Fruit fly (Drosophila melanogaster) whole organism, wandering third instar larva: ENCODE data around the gene Acp29AB.
A peak's percentile ranks its signal among the peaks of the same experiment; 100 is the strongest.

ENCODE experiments used
- Abd-B ChIP-seq: fragments of >200 bp; optimal IDR thresholded peaks from 2 replicates; lab custom pipeline; 2017; ENCODE audit warnings: missing biosample characterization, missing genetic modification characterization
- CG32264 ChIP-seq: fragments of 200-800 bp; sonication (Bioruptor generic); optimal IDR thresholded peaks from 2 replicates; lab custom pipeline; 2016; ENCODE audit warnings: missing biosample characterization, missing genetic modification characterization
- CG9705 ChIP-seq: fragments of 200-800 bp; sonication (Bioruptor generic); optimal IDR thresholded peaks from 2 replicates; lab custom pipeline; 2018; ENCODE audit warnings: missing biosample characterization, mild to moderate bottlenecking, missing genetic modification characterization
- CrebA ChIP-seq: fragments of 200-800 bp; sonication (Bioruptor generic); optimal IDR thresholded peaks from 2 replicates; lab custom pipeline; 2016; ENCODE audit warnings: missing biosample characterization, mild to moderate bottlenecking, missing genetic modification characterization, borderline replicate concordance
- Dfd ChIP-seq: fragments of >200 bp; optimal IDR thresholded peaks from 2 replicates; lab custom pipeline; 2017; ENCODE audit warnings: missing biosample characterization, missing genetic modification characterization
- Dif ChIP-seq: fragments of 200-275, 200-300 bp; sonication (Bioruptor generic); optimal IDR thresholded peaks from 2 replicates; lab custom pipeline; 2018; ENCODE audit warnings: missing biosample characterization, missing genetic modification characterization; ENCODE audit not compliant: partially characterized antibody
- GATAd ChIP-seq: sonication (Bioruptor generic); optimal IDR thresholded peaks from 2 replicates; lab custom pipeline; 2016; ENCODE audit warnings: missing biosample characterization, missing genetic modification characterization
- HLH106 ChIP-seq: fragments of 200-800 bp; optimal IDR thresholded peaks from 3 replicates; lab custom pipeline; 2019; ENCODE audit warnings: missing biosample characterization, mild to moderate bottlenecking, missing genetic modification characterization, moderate library complexity
- Hnf4 ChIP-seq: fragments of 200-800 bp; sonication (Bioruptor generic); optimal IDR thresholded peaks from 2 replicates; lab custom pipeline; 2016; ENCODE audit warnings: missing biosample characterization, mild to moderate bottlenecking, missing genetic modification characterization
- Hr78 ChIP-seq: fragments of >200 bp; optimal IDR thresholded peaks from 2 replicates; lab custom pipeline; 2017; ENCODE audit warnings: missing biosample characterization, missing genetic modification characterization
- Hr83 ChIP-seq: fragments of 200-300 bp; sonication (Bioruptor generic); optimal IDR thresholded peaks from 2 replicates; lab custom pipeline; 2016; ENCODE audit warnings: missing biosample characterization, mild to moderate bottlenecking, missing genetic modification characterization, moderate library complexity; ENCODE audit not compliant: poor library complexity, severe bottlenecking
- Jra ChIP-seq: sonication (Bioruptor generic); optimal IDR thresholded peaks from 2 replicates; lab custom pipeline; 2016; ENCODE audit warnings: missing biosample characterization, missing genetic modification characterization
- Mio ChIP-seq: sonication (Bioruptor generic); optimal IDR thresholded peaks from 2 replicates; lab custom pipeline; 2016; ENCODE audit warnings: missing biosample characterization, missing genetic modification characterization
- Myc ChIP-seq: fragments of >200 bp; optimal IDR thresholded peaks from 2 replicates; lab custom pipeline; 2017
- N ChIP-seq: fragments of >200 bp; optimal IDR thresholded peaks from 2 replicates; lab custom pipeline; 2018; ENCODE audit warnings: missing biosample characterization, missing external identifiers, missing genetic modification characterization
- OdsH ChIP-seq: fragments of 200-800 bp; sonication (Bioruptor generic); optimal IDR thresholded peaks from 2 replicates; lab custom pipeline; 2016; ENCODE audit warnings: missing biosample characterization, mild to moderate bottlenecking, missing genetic modification characterization
- Rel ChIP-seq, 2 experiments: fragments of 200-800 bp; sonication (Bioruptor generic) in 1 of 2; optimal IDR thresholded peaks; 2 replicates in 1 of 2; 3 replicates in 1 of 2; lab custom pipeline; 2016 to 2019; ENCODE audit warnings: mild to moderate bottlenecking in 2 of 2, missing biosample characterization in 2 of 2, missing genetic modification characterization in 2 of 2, moderate library complexity in 1 of 2
- Sp1 ChIP-seq: fragments of 200-800 bp; sonication (Bioruptor generic); optimal IDR thresholded peaks from 3 replicates; lab custom pipeline; 2019; ENCODE audit warnings: missing biosample characterization, mild to moderate bottlenecking, missing genetic modification characterization, moderate library complexity
- Vsx2 ChIP-seq: fragments of 200-300, 225-300 bp; sonication (Bioruptor generic); optimal IDR thresholded peaks from 2 replicates; lab custom pipeline; 2018; ENCODE audit warnings: missing biosample characterization, missing genetic modification characterization; ENCODE audit not compliant: partially characterized antibody
- br ChIP-seq: fragments of 200-800 bp; sonication (Bioruptor generic); optimal IDR thresholded peaks from 2 replicates; lab custom pipeline; 2016; ENCODE audit warnings: missing biosample characterization, missing genetic modification characterization
- brk ChIP-seq: fragments of 200-800 bp; sonication (Bioruptor generic); optimal IDR thresholded peaks from 2 replicates; lab custom pipeline; 2016; ENCODE audit warnings: missing biosample characterization, mild to moderate bottlenecking, missing genetic modification characterization
- dl ChIP-seq, 2 experiments: fragments of 175-275, 200-275 bp in 1 of 2; fragments of 200-275 bp in 1 of 2; sonication (Bioruptor generic); optimal IDR thresholded peaks; lab custom pipeline; 2018; ENCODE audit warnings: mild to moderate bottlenecking in 2 of 2, missing biosample characterization in 2 of 2, missing genetic modification characterization in 2 of 2, moderate library complexity in 2 of 2; ENCODE audit not compliant: partially characterized antibody in 2 of 2, insufficient read depth in 1 of 2
- dmrt93B ChIP-seq: fragments of 200-800 bp; sonication (Bioruptor generic); optimal IDR thresholded peaks from 2 replicates; lab custom pipeline; 2018; ENCODE audit warnings: missing biosample characterization, mild to moderate bottlenecking, missing genetic modification characterization
- dsf ChIP-seq: sonication (Bioruptor generic); optimal IDR thresholded peaks from 2 replicates; lab custom pipeline; 2016; ENCODE audit warnings: missing biosample characterization, missing genetic modification characterization, borderline replicate concordance
- ey ChIP-seq: fragments of 200-800 bp; sonication (Bioruptor generic); optimal IDR thresholded peaks from 2 replicates; lab custom pipeline; 2016; ENCODE audit warnings: missing biosample characterization, missing genetic modification characterization
- foxo ChIP-seq, 2 experiments: fragments of 200-800 bp; sonication (Bioruptor generic); optimal IDR thresholded peaks; 2 replicates in 1 of 2; 3 replicates in 1 of 2; lab custom pipeline; 2016 to 2017; ENCODE audit warnings: missing biosample characterization in 2 of 2, missing genetic modification characterization in 2 of 2
- fru ChIP-seq: fragments of 200-800 bp; sonication (Bioruptor generic); optimal IDR thresholded peaks from 3 replicates; lab custom pipeline; 2016; ENCODE audit warnings: missing biosample characterization, mild to moderate bottlenecking, missing genetic modification characterization
- h ChIP-seq: fragments of 200-800 bp; sonication (Bioruptor generic); optimal IDR thresholded peaks from 3 replicates; lab custom pipeline; 2016; ENCODE audit warnings: missing biosample characterization, mild to moderate bottlenecking, missing genetic modification characterization
- jim ChIP-seq: fragments of 175-275, 200-325 bp; sonication (Bioruptor generic); optimal IDR thresholded peaks from 2 replicates; lab custom pipeline; 2016; ENCODE audit warnings: missing biosample characterization, mild to moderate bottlenecking, missing genetic modification characterization
- lola ChIP-seq: fragments of >200 bp; optimal IDR thresholded peaks from 2 replicates; lab custom pipeline; 2017; ENCODE audit warnings: missing biosample characterization, missing genetic modification characterization
- pan ChIP-seq: fragments of >200 bp; optimal IDR thresholded peaks from 2 replicates; lab custom pipeline; 2017
- psq ChIP-seq: fragments of 200-800 bp; sonication (Bioruptor generic); optimal IDR thresholded peaks from 3 replicates; lab custom pipeline; 2017; ENCODE audit warnings: missing biosample characterization, mild to moderate bottlenecking, missing genetic modification characterization, moderate library complexity
- rgr ChIP-seq: fragments of 200-800 bp; sonication (Bioruptor generic); optimal IDR thresholded peaks from 3 replicates; lab custom pipeline; 2016; ENCODE audit warnings: missing biosample characterization, mild to moderate bottlenecking, missing genetic modification characterization
- sage ChIP-seq: fragments of 200-800 bp; sonication (Bioruptor generic); optimal IDR thresholded peaks from 2 replicates; lab custom pipeline; 2016; ENCODE audit warnings: missing biosample characterization, mild to moderate bottlenecking, missing genetic modification characterization
- sv ChIP-seq: fragments of 200-800 bp; sonication (Bioruptor generic); optimal IDR thresholded peaks from 3 replicates; lab custom pipeline; 2016; ENCODE audit warnings: missing biosample characterization, missing genetic modification characterization
- tai ChIP-seq: sonication (Bioruptor generic); optimal IDR thresholded peaks from 2 replicates; lab custom pipeline; 2016; ENCODE audit warnings: missing biosample characterization, missing genetic modification characterization
- usp ChIP-seq: fragments of >200 bp; optimal IDR thresholded peaks from 2 replicates; lab custom pipeline; 2017; ENCODE audit warnings: missing biosample characterization, missing genetic modification characterization
- woc ChIP-seq: sonication (Bioruptor generic); optimal IDR thresholded peaks from 2 replicates; lab custom pipeline; 2016; ENCODE audit warnings: missing biosample characterization, mild to moderate bottlenecking, missing genetic modification characterization

Gene Acp29AB

dm6 chr2L:8376717-8377116 is 16.3 kb downstream of the Acp29AB start, which contains the start of the genes CG13390 and CG17294:
Gene CG13390, minus strand, starts transcription at chr2L:8376797.
Gene CG17294, plus strand, starts transcription at chr2L:8377035.
- TF ChIP-seq Vsx2 (no peak), Hr83 (peak; percentile 83), Sp1 (GFP tag; lab: Kevin White, UChicago) (peak; percentile 100), CrebA (no peak), Abd-B (GFP tag; lab: Kevin White, UChicago) (no peak), tai (GFP tag; lab: Kevin White, UChicago) (no peak), lola (GFP tag; lab: Kevin White, UChicago) (no peak), usp (GFP tag; lab: Kevin White, UChicago) (no peak), jim (GFP tag; lab: Kevin White, UChicago) (peak; percentile 89), Dif (no peak), woc (GFP tag; lab: Kevin White, UChicago) (peak; percentile 95), Myc (lab: Kevin White, UChicago) (no peak), dsf (peak; percentile 96), psq (GFP tag; lab: Kevin White, UChicago) (peak; percentile 99), sage (GFP tag; lab: Kevin White, UChicago) (peak; percentile 98), Mio (peak; percentile 85), Hnf4 (peak; percentile 99), HLH106 (peak; percentile 100), GATAd (GFP tag; lab: Kevin White, UChicago) (peak; percentile 95), foxo (GFP tag; optimal IDR thresholded peaks at IDR 0.05; lab: Kevin White, UChicago) (peak; percentile 87 to 100), fru (GFP tag; lab: Kevin White, UChicago) (peak; percentile 99), Jra (peak; percentile 98), sv (peak; percentile 98), rgr (GFP tag; lab: Kevin White, UChicago) (peak; percentile 100), Dfd (no peak), pan (lab: Kevin White, UChicago) (no peak), CG9705 (GFP tag; lab: Kevin White, UChicago) (peak; percentile 99), brk (GFP tag; lab: Kevin White, UChicago) (peak; percentile 99), Hr78 (GFP tag; lab: Kevin White, UChicago) (no peak), br (peak; percentile 97), CG32264 (peak; percentile 95), Rel (GFP tag; optimal IDR thresholded peaks at IDR 0.05; lab: Kevin White, UChicago) (peak; percentile 97), Rel (tag; optimal IDR thresholded peaks at IDR 0.05; lab: Kevin White, UChicago) (peak; percentile 95), h (peak; percentile 100), ey (peak; percentile 97), dmrt93B (GFP tag; lab: Kevin White, UChicago) (peak; percentile 99), OdsH (peak; percentile 99), N (GFP tag; lab: Kevin White, UChicago) (no peak), dl (GFP tag; optimal IDR thresholded peaks at IDR 0.05; lab: Kevin White, UChicago; ENCODE audit: insufficient read depth in 1 of 2, partially characterized antibody in 2 of 2) (no peak)
- TF ChIP-seq, all 38 proteins: peak for 25

dm6 chr2L:8374235-8374634 is 18.8 kb downstream of the Acp29AB start, which contains the start of gene Wdr82:
Gene Wdr82, plus strand, starts transcription at chr2L:8374461.
- TF ChIP-seq OdsH = no peak
- TF ChIP-seq sage (GFP tag; lab: Kevin White, UChicago) = no peak
- no peak for TF ChIP-seq lola (GFP tag; lab: Kevin White, UChicago)
- no peak for TF ChIP-seq Vsx2
- TF ChIP-seq h = no peak
- TF ChIP-seq N (GFP tag; lab: Kevin White, UChicago) = no peak
- no peak for TF ChIP-seq Sp1 (GFP tag; lab: Kevin White, UChicago)
- no peak for TF ChIP-seq Mio

DNA sequence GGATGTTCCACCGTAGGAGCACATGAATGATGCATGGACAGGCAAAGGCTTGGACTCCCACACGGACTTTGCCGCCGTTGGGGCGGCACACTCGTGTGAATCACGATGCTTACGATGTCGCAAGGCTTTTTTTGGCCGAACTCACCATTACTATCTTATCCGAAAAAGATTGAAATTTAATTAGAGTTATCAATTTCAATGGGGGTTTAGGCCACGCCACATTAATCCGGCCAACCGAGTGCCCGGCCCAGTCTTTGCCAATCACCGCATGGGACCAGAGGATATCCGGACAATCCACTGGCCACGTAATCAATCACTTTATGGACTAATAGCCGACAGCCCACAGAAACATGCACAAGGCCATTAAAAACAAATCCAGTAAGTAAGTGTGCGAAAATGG is 20.8 kb downstream of the Acp29AB start:
- no peak for TF ChIP-seq foxo (GFP tag; optimal IDR thresholded peaks at IDR 0.05; lab: Kevin White, UChicago)
- no peak for TF ChIP-seq Jra
- no peak for TF ChIP-seq Rel (GFP tag; optimal IDR thresholded peaks at IDR 0.05; lab: Kevin White, UChicago)
- TF ChIP-seq Rel (tag; optimal IDR thresholded peaks at IDR 0.05; lab: Kevin White, UChicago) = peak; percentile 27
- no peak for TF ChIP-seq Mio
